Fruit fly (Drosophila melanogaster): ENCODE measurements around the gene Hsp27.

dm6 chr3L:9335711-9336110 lies 48.2 kb upstream of the Hsp27 start:
- TF ChIP-seq CG9948 (tag; optimal IDR thresholded peaks at IDR 0.05) (no peak), CG32121 (GFP tag; IDR thresholded peaks at IDR 0.05) (peak; percentile 23; the same call in 1 of the 2 replicates), Pif1B (GFP tag; optimal IDR thresholded peaks at IDR 0.05) (no peak), CG8301 (tag; optimal IDR thresholded peaks at IDR 0.05) (no peak), Pif1A (GFP tag; optimal IDR thresholded peaks at IDR 0.05) (no peak)

Measured in whole organism, pupa.